Worm (Caenorhabditis elegans) whole organism, mixed stage, embryonic: Measurements from ENCODE around the gene C52E2.5.

Source experiments
- pha-4 ChIP-seq: fragments of 150-350 bp; optimal IDR thresholded peaks from 2 replicates; lab custom pipeline; 2018; ENCODE audit warnings: missing biosample characterization, missing genetic modification reagents, missing genetic modification characterization
- ztf-11 ChIP-seq: fragments of 150-350 bp; optimal IDR thresholded peaks from 2 replicates; lab custom pipeline; 2014; ENCODE audit warnings: missing biosample characterization, missing genetic modification characterization

DNA sequence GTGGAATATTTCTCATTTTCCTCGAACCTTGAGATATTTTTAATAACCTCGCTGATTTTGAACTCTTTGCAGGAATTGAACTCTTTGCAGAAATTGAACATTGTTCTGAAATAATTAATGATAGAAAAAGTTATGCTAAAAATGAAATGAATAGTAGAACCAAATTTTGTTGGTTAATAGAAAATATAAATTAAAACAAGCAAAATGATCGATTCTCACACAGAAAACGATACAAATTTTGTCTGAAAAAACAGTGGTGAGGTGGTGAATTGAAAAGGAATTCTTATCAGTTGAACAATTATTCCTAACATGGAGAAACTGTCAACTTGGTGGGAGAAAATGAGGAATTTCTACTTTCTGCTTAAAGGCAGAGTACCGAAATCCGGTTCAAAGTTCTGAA lies 41.9 kb upstream of the C52E2.5 start, which contains the start of gene math-6:
- TF ChIP-seq pha-4 (tag; lab: Kevin White, UChicago) (no peak), ztf-11 (tag; lab: Kevin White, UChicago) (no peak)
